Fruit fly (Drosophila melanogaster) whole organism, larva: ENCODE data around the gene TfIIA-S.

ENCODE experiments used
- noc ChIP-seq: fragments of 200-800 bp; sonication (Bioruptor generic); optimal IDR thresholded peaks from 3 replicates; lab custom pipeline; 2019; ENCODE audit warnings: missing biosample characterization, mild to moderate bottlenecking, missing genetic modification characterization, moderate library complexity

The TfIIA-S gene

dm6 chr3R:23920387-23920786 is 29.5 kb upstream of the TfIIA-S start:
- TF ChIP-seq noc (tag; lab: Kevin White, UChicago) = no peak

- TF ChIP-seq noc (tag; lab: Kevin White, UChicago) = no peak
These were observed 28.5 kb upstream of the TfIIA-S start for dm6 chr3R:23919366-23919765.

- TF ChIP-seq noc (tag; lab: Kevin White, UChicago) = no peak
These were observed 25.1 kb upstream of the TfIIA-S start for dm6 chr3R:23915967-23916366.

- peak; percentile 18 for TF ChIP-seq noc (tag; lab: Kevin White, UChicago)
These were observed 24.2 kb upstream of the TfIIA-S start for dm6 chr3R:23915042-23915428.

- no peak for TF ChIP-seq noc (tag; lab: Kevin White, UChicago)
These were observed 23.7 kb upstream of the TfIIA-S start for dm6 chr3R:23914415-23915041.

dm6 chr3R:23912349-23912748 is 21.5 kb upstream of the TfIIA-S start:
- TF ChIP-seq noc (tag; lab: Kevin White, UChicago) = no peak

- no peak for TF ChIP-seq noc (tag; lab: Kevin White, UChicago)
These were observed 20.3 kb upstream of the TfIIA-S start for dm6 chr3R:23911073-23911690.

dm6 chr3R:23910260-23910887 is 19.5 kb upstream of the TfIIA-S start:
- no peak for TF ChIP-seq noc (tag; lab: Kevin White, UChicago)

dm6 chr3R:23909347-23909862 is 18.5 kb upstream of the TfIIA-S start:
- no peak for TF ChIP-seq noc (tag; lab: Kevin White, UChicago)

dm6 chr3R:23903425-23903824 is 12.6 kb upstream of the TfIIA-S start:
- TF ChIP-seq noc (tag; lab: Kevin White, UChicago) = no peak

dm6 chr3R:23902557-23902956 is 11.7 kb upstream of the TfIIA-S start:
- no peak for TF ChIP-seq noc (tag; lab: Kevin White, UChicago)

- no peak for TF ChIP-seq noc (tag; lab: Kevin White, UChicago)
These were observed 11.2 kb upstream of the TfIIA-S start for dm6 chr3R:23902034-23902433.

- TF ChIP-seq noc (tag; lab: Kevin White, UChicago) = no peak
These were observed 9.2 kb upstream of the TfIIA-S start for dm6 chr3R:23900092-23900491.

dm6 chr3R:23893460-23893859 is 2.6 kb upstream of the TfIIA-S start, which contains the start of gene tbrd-1:
tbrd-1 (minus strand) TSS chr3R:23893560.
- no peak for TF ChIP-seq noc (tag; lab: Kevin White, UChicago)

dm6 chr3R:23889922-23890321 is 938 bp downstream of the TfIIA-S start, which contains the start of gene Pli:
Pli (minus strand) TSS chr3R:23890052.
- peak; percentile 39 for TF ChIP-seq noc (tag; lab: Kevin White, UChicago)
